Fruit fly (Drosophila melanogaster) whole organism, prepupa: ENCODE measurements around the gene msd5.

Experiments
- CG7368 ChIP-seq: fragments of 200-800 bp; sonication (Bioruptor generic); optimal IDR thresholded peaks from 3 replicates; lab custom pipeline; 2016; ENCODE audit warnings: missing biosample characterization, missing genetic modification characterization
- Eip93F ChIP-seq: fragments of 200-800 bp; sonication (Bioruptor generic); optimal IDR thresholded peaks from 2 replicates; lab custom pipeline; 2016; ENCODE audit warnings: missing biosample characterization, mild to moderate bottlenecking, missing genetic modification characterization
- Gug ChIP-seq: fragments of 200-800 bp; sonication (Bioruptor generic); IDR thresholded peaks from 2 replicates; pipeline ENCODE4 v1.3.6; 2022; ENCODE audit warnings: missing biosample characterization, missing genetic modification characterization
- Hr39 ChIP-seq: fragments of 200-800 bp; sonication (Bioruptor generic); optimal IDR thresholded peaks from 2 replicates; lab custom pipeline; 2016; ENCODE audit warnings: missing biosample characterization, missing genetic modification characterization
- esn ChIP-seq: fragments of 200-800 bp; sonication (Bioruptor generic); optimal IDR thresholded peaks from 2 replicates; lab custom pipeline; 2016; ENCODE audit warnings: missing biosample characterization, mild to moderate bottlenecking, missing genetic modification characterization, moderate library complexity
- fd59A ChIP-seq: fragments of 200-800 bp; sonication (Bioruptor generic); optimal IDR thresholded peaks from 2 replicates; lab custom pipeline; 2017; ENCODE audit warnings: missing biosample characterization, mild to moderate bottlenecking, missing genetic modification characterization, missing genetic modification reagents
- svp ChIP-seq: fragments of 200-800 bp; sonication (Bioruptor generic); peaks from one replicate; lab custom pipeline; 2016; ENCODE audit warnings: missing biosample characterization, missing genetic modification characterization

dm6 chr3L:1294835-1295234 is 38.1 kb downstream of the msd5 start:
- TF ChIP-seq svp (GFP tag; lab: Kevin White, UChicago) (no peak), Hr39 (GFP tag; lab: Kevin White, UChicago) (no peak), fd59A (no peak), Gug (no peak), CG7368 (GFP tag; lab: Kevin White, UChicago) (no peak), Eip93F (no peak), esn (no peak)
